Worm (Caenorhabditis elegans): ENCODE data around the gene denn-4.

DNA sequence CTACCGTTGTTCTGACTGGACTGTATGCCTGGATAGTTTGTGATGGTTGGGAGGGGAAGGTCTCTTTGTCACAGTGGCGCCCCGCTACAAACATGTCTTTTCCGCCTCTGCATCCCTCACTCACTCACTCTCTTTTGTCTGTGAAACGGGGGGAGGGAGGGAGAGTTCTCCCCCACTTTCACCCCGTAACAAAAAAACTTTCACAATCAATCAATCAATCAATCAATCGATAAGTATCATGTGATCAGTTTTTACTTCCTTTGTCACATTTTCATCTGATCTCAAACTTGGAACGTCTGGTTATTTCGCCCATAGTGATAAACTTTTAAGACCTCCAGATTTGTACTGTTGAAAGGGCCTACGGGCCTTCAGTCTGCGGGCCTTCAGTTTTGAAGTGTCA, 32.2 kb upstream of the denn-4 start:
- TF ChIP-seq fkh-10 (GFP tag; optimal IDR thresholded peaks at IDR 0.05): no peak
- TF ChIP-seq unc-3 (GFP tag; conservative IDR thresholded peaks at IDR 0.05): no peak
- TF ChIP-seq unc-3 (tag; optimal IDR thresholded peaks at IDR 0.05): no peak
- TF ChIP-seq pqm-1 (tag; optimal IDR thresholded peaks at IDR 0.05): no peak
- TF ChIP-seq ceh-22 (tag; optimal IDR thresholded peaks at IDR 0.05): no peak
- no peak for TF ChIP-seq pha-4 (tag; optimal IDR thresholded peaks at IDR 0.05)
- no peak for TF ChIP-seq ceh-9 (tag; optimal IDR thresholded peaks at IDR 0.05)
- TF ChIP-seq C08G9.2 (tag; optimal IDR thresholded peaks at IDR 0.05): no peak
- no peak for TF ChIP-seq ceh-14 (tag; optimal IDR thresholded peaks at IDR 0.05)
- no peak for TF ChIP-seq rnt-1 (tag; optimal IDR thresholded peaks at IDR 0.05)
- TF ChIP-seq pros-1 (tag; optimal IDR thresholded peaks at IDR 0.05): no peak
- no peak for TF ChIP-seq elt-2 (tag; optimal IDR thresholded peaks at IDR 0.05)
